Worm (Caenorhabditis elegans) whole organism, young adult: ENCODE data around the gene nlp-51.
A peak's percentile ranks its signal among the peaks of the same experiment; 100 is the strongest.

Experiments used
- B0336.3 ChIP-seq: fragments of 200-800 bp; sonication (Bioruptor generic); IDR thresholded peaks from 2 replicates; pipeline ENCODE4 v1.3.6; 2022; ENCODE audit warnings: missing genetic modification characterization, missing compliant biosample characterization
- C17E4.6 ChIP-seq: fragments of 200-800 bp; sonication (Bioruptor generic); IDR thresholded peaks from 2 replicates; pipeline ENCODE4 v1.3.6; 2022; ENCODE audit warnings: missing genetic modification reagents, missing genetic modification characterization, missing compliant biosample characterization
- F23B12.7 ChIP-seq: sonication (generic microtip); optimal IDR thresholded peaks from 2 replicates; lab custom pipeline; 2017; ENCODE audit warnings: missing genetic modification characterization, mild to moderate bottlenecking, missing compliant biosample characterization, antibody characterized with exemption, moderate library complexity; ENCODE audit not compliant: insufficient read depth
- F33H1.4 ChIP-seq: fragments of 200-800 bp; sonication (Bioruptor generic); IDR thresholded peaks from 2 replicates; pipeline ENCODE4 v1.3.6; 2022; ENCODE audit warnings: missing genetic modification reagents, missing genetic modification characterization, missing compliant biosample characterization
- F57C9.4 ChIP-seq: sonication (generic microtip); optimal IDR thresholded peaks from 2 replicates; lab custom pipeline; 2017; ENCODE audit warnings: mild to moderate bottlenecking, missing genetic modification characterization, missing compliant biosample characterization
- K11D2.4 ChIP-seq: fragments of 200-800 bp; sonication (Bioruptor generic); IDR thresholded peaks from 2 replicates; pipeline ENCODE4 v1.3.6; 2022; ENCODE audit warnings: missing genetic modification reagents, missing genetic modification characterization, missing compliant biosample characterization
- Y53F4B.3 ChIP-seq: fragments of 200-800 bp; sonication (Bioruptor generic); IDR thresholded peaks from 2 replicates; pipeline ENCODE4 v1.3.6; 2022; ENCODE audit warnings: missing genetic modification reagents, missing genetic modification characterization, missing compliant biosample characterization
- Y56A3A.18 ChIP-seq: fragments of 200-800 bp; sonication (Bioruptor generic); IDR thresholded peaks from 2 replicates; pipeline ENCODE4 v1.3.6; 2022; ENCODE audit warnings: missing genetic modification reagents, missing genetic modification characterization, missing compliant biosample characterization
- Y67H2A.10 ChIP-seq: fragments of 200-800 bp; sonication (Bioruptor generic); conservative IDR thresholded peaks from 2 replicates; pipeline ENCODE4 v1.3.6; 2022; ENCODE audit warnings: missing genetic modification reagents, missing genetic modification characterization, missing compliant biosample characterization
- akir-1 ChIP-seq: fragments of 200-800 bp; sonication (Bioruptor generic); optimal IDR thresholded peaks from 2 replicates; lab custom pipeline; 2018; ENCODE audit warnings: mild to moderate bottlenecking, missing genetic modification characterization, moderate library complexity, missing compliant biosample characterization
- ama-1 ChIP-seq, 3 experiments: fragments of 150-350 bp in 1 of 3; sonication (generic microtip) in 2 of 3; optimal IDR thresholded peaks; 2 replicates each; lab custom pipeline; 2014 to 2018; ENCODE audit warnings: missing biosample characterization in 2 of 3, missing genetic modification characterization in 2 of 3, missing genetic modification reagents in 2 of 3
- aptf-2 ChIP-seq: fragments of 200-800 bp; sonication (Bioruptor generic); conservative IDR thresholded peaks from 2 replicates; pipeline ENCODE4 v1.3.6; 2022; ENCODE audit warnings: missing genetic modification reagents, missing genetic modification characterization, missing compliant biosample characterization
- cebp-1 ChIP-seq, 2 experiments: fragments of 200-800 bp in 1 of 2; sonication (Bioruptor generic) in 1 of 2; sonication (generic microtip) in 1 of 2; IDR thresholded peaks in 1 of 2; optimal IDR thresholded peaks in 1 of 2; 2 replicates each; pipeline versions ENCODE4 v1.3.6 to Lab custom; 2017 to 2022; ENCODE audit warnings: missing compliant biosample characterization in 2 of 2, missing genetic modification characterization in 2 of 2, mild to moderate bottlenecking in 1 of 2, missing genetic modification reagents in 1 of 2, moderate library complexity in 1 of 2
- cebp-2 ChIP-seq: fragments of 200-800 bp; sonication (Bioruptor generic); IDR thresholded peaks from 2 replicates; pipeline ENCODE4 v1.3.6; 2022; ENCODE audit warnings: missing genetic modification characterization, missing compliant biosample characterization
- ceh-100 ChIP-seq: fragments of 200-800 bp; sonication (Bioruptor generic); IDR thresholded peaks from 2 replicates; pipeline ENCODE4 v1.3.6; 2022; ENCODE audit warnings: missing genetic modification reagents, missing genetic modification characterization, missing compliant biosample characterization
- ceh-27 ChIP-seq: fragments of 200-800 bp; sonication (Bioruptor generic); optimal IDR thresholded peaks from 2 replicates; lab custom pipeline; 2018; ENCODE audit warnings: mild to moderate bottlenecking, missing genetic modification characterization, moderate library complexity, missing compliant biosample characterization
- ceh-79 ChIP-seq: sonication (generic microtip); optimal IDR thresholded peaks from 2 replicates; lab custom pipeline; 2017; ENCODE audit warnings: mild to moderate bottlenecking, missing genetic modification characterization, missing compliant biosample characterization
- chd-7 ChIP-seq: sonication (generic microtip); optimal IDR thresholded peaks from 2 replicates; lab custom pipeline; 2016; ENCODE audit warnings: mild to moderate bottlenecking, missing genetic modification characterization, moderate library complexity, missing compliant biosample characterization
- dox-1 ChIP-seq: fragments of 200-800 bp; sonication (Bioruptor generic); IDR thresholded peaks from 2 replicates; pipeline ENCODE4 v1.3.6; 2022; ENCODE audit warnings: missing genetic modification reagents, missing genetic modification characterization, missing compliant biosample characterization
- dpl-1 ChIP-seq: fragments of 150-350 bp; optimal IDR thresholded peaks from 2 replicates; lab custom pipeline; 2014; ENCODE audit warnings: missing biosample characterization, missing genetic modification reagents, missing genetic modification characterization
- efl-1 ChIP-seq: fragments of 150-350 bp; optimal IDR thresholded peaks from 2 replicates; lab custom pipeline; 2014; ENCODE audit warnings: missing biosample characterization, missing genetic modification reagents, missing genetic modification characterization
- ets-4 ChIP-seq: fragments of 200-800 bp; sonication (Bioruptor generic); optimal IDR thresholded peaks from 2 replicates; lab custom pipeline; 2018; ENCODE audit warnings: mild to moderate bottlenecking, missing genetic modification characterization, missing compliant biosample characterization
- hlh-12 ChIP-seq: sonication (generic microtip); optimal IDR thresholded peaks from 2 replicates; lab custom pipeline; 2016; ENCODE audit warnings: missing genetic modification characterization, missing compliant biosample characterization
- hmg-20 ChIP-seq: fragments of 200-800 bp; sonication (Bioruptor generic); IDR thresholded peaks from 2 replicates; pipeline ENCODE4 v1.3.6; 2022; ENCODE audit warnings: missing genetic modification reagents, missing genetic modification characterization, missing compliant biosample characterization
- hsf-1 ChIP-seq: fragments of 200-800 bp; sonication (Bioruptor generic); IDR thresholded peaks from 2 replicates; pipeline ENCODE4 v1.3.6; 2022; ENCODE audit warnings: missing genetic modification reagents, missing genetic modification characterization, missing compliant biosample characterization
- lin-35 ChIP-seq, 3 experiments: fragments of 150-350 bp in 2 of 3; sonication (generic microtip) in 1 of 3; optimal IDR thresholded peaks; 2 replicates each; lab custom pipeline; 2014 to 2018; ENCODE audit warnings: missing biosample characterization in 3 of 3, missing genetic modification characterization in 3 of 3, missing genetic modification reagents in 3 of 3
- lir-1 ChIP-seq: fragments of 200-800 bp; sonication (Bioruptor generic); conservative IDR thresholded peaks from 2 replicates; pipeline ENCODE4 v1.3.6; 2022; ENCODE audit warnings: missing genetic modification reagents, missing genetic modification characterization, missing compliant biosample characterization
- lsl-1 ChIP-seq: fragments of 200-800 bp; sonication (Bioruptor generic); optimal IDR thresholded peaks from 2 replicates; lab custom pipeline; 2018; ENCODE audit warnings: mild to moderate bottlenecking, missing genetic modification characterization, moderate library complexity, missing compliant biosample characterization
- lsy-27 ChIP-seq: sonication (generic microtip); optimal IDR thresholded peaks from 2 replicates; lab custom pipeline; 2017; ENCODE audit warnings: missing genetic modification characterization, mild to moderate bottlenecking, missing compliant biosample characterization, antibody characterized with exemption, missing genotype, borderline replicate concordance; ENCODE audit not compliant: insufficient read depth
- madf-10 ChIP-seq: sonication (generic microtip); optimal IDR thresholded peaks from 2 replicates; lab custom pipeline; 2016; ENCODE audit warnings: mild to moderate bottlenecking, missing genetic modification characterization, missing compliant biosample characterization
- madf-8 ChIP-seq: fragments of 200-800 bp; sonication (Bioruptor generic); conservative IDR thresholded peaks from 2 replicates; pipeline ENCODE4 v1.3.6; 2022; ENCODE audit warnings: missing genetic modification reagents, missing genetic modification characterization, missing compliant biosample characterization
- mcd-1 ChIP-seq: fragments of 200-800 bp; sonication (Bioruptor generic); IDR thresholded peaks from 2 replicates; pipeline ENCODE4 v1.3.6; 2022; ENCODE audit warnings: missing genetic modification reagents, missing genetic modification characterization, missing compliant biosample characterization
- nfya-2 ChIP-seq: fragments of 200-800 bp; sonication (Bioruptor generic); IDR thresholded peaks from 2 replicates; pipeline ENCODE4 v1.3.6; 2022; ENCODE audit warnings: missing genetic modification reagents, missing genetic modification characterization, missing compliant biosample characterization
- nfyb-1 ChIP-seq: fragments of 200-800 bp; sonication (Bioruptor generic); IDR thresholded peaks from 2 replicates; pipeline ENCODE4 v1.3.6; 2022; ENCODE audit warnings: missing genetic modification reagents, missing genetic modification characterization, missing compliant biosample characterization
- nhr-80 ChIP-seq: sonication (generic microtip); optimal IDR thresholded peaks from 2 replicates; lab custom pipeline; 2016; ENCODE audit warnings: missing genetic modification characterization, missing compliant biosample characterization
- nhr-90 ChIP-seq: sonication (generic microtip); optimal IDR thresholded peaks from 2 replicates; lab custom pipeline; 2016; ENCODE audit warnings: missing genotype, mild to moderate bottlenecking, missing genetic modification characterization, missing compliant biosample characterization
- pbrm-1 ChIP-seq: fragments of 200-800 bp; sonication (Bioruptor generic); IDR thresholded peaks from 2 replicates; pipeline ENCODE4 v1.3.6; 2022; ENCODE audit warnings: missing genetic modification reagents, missing genetic modification characterization, missing compliant biosample characterization
- pha-4 ChIP-seq: fragments of 150-350 bp; sonication (generic microtip); optimal IDR thresholded peaks from 2 replicates; lab custom pipeline; 2014; ENCODE audit warnings: missing biosample characterization, missing genetic modification reagents, missing genetic modification characterization
- repo-1 ChIP-seq: sonication (generic microtip); optimal IDR thresholded peaks from 2 replicates; lab custom pipeline; 2017; ENCODE audit warnings: mild to moderate bottlenecking, missing genetic modification characterization, missing compliant biosample characterization
- snpc-3.4 ChIP-seq: sonication (generic microtip); optimal IDR thresholded peaks from 2 replicates; lab custom pipeline; 2017; ENCODE audit warnings: missing genetic modification characterization, mild to moderate bottlenecking, missing compliant biosample characterization, antibody characterized with exemption, moderate library complexity, missing genotype, missing genetic modification reagents
- somi-1 ChIP-seq: fragments of 200-800 bp; sonication (Bioruptor generic); optimal IDR thresholded peaks from 2 replicates; lab custom pipeline; 2018; ENCODE audit warnings: mild to moderate bottlenecking, missing genetic modification characterization, missing compliant biosample characterization
- zim-3 ChIP-seq: sonication (generic microtip); optimal IDR thresholded peaks from 2 replicates; lab custom pipeline; 2017; ENCODE audit warnings: mild to moderate bottlenecking, missing genetic modification characterization, moderate library complexity, missing compliant biosample characterization
- ztf-18 ChIP-seq: sonication (generic microtip); optimal IDR thresholded peaks from 2 replicates; lab custom pipeline; 2016; ENCODE audit warnings: missing genotype, mild to moderate bottlenecking, missing genetic modification characterization, missing compliant biosample characterization
- ztf-22 ChIP-seq: fragments of 200-800 bp; sonication (Bioruptor generic); optimal IDR thresholded peaks from 2 replicates; lab custom pipeline; 2018; ENCODE audit warnings: mild to moderate bottlenecking, missing genetic modification characterization, moderate library complexity, missing compliant biosample characterization

nlp-51 gene

DNA sequence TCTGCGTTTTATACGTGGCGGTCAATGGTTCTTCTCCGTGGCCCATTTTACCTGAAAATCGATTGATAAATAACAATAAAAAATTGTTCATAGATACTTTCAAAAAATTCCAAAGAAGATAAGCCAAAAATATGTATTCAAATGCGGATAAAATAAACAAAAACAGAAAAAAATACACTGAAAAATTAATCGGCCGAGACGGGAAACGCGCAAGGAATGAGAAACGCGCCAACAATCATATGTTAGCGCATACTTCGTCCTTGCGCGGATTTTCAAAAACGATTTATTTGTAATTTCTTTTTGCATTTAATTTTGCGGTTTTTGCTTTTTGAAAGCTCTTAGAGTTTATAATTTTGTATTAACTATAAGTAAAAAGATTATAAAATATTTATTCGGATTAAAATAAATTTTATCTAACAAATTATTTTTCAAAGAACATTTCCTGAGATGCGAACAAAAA, 26.1 kb upstream of the nlp-51 start, which contains the start of gene nduf-11 (continued):
- TF ChIP-seq madf-8 (peak; percentile 51; the same call in 1 of the 2 replicates), dox-1 (GFP tag; lab: Robert Waterston, UW) (peak; percentile 61), somi-1 (GFP tag; lab: Kevin White, UChicago) (no peak), hsf-1 (GFP tag; lab: Robert Waterston, UW) (peak; percentile 57; the same call in 1 of the 2 replicates), Y56A3A.18 (GFP tag; lab: Robert Waterston, UW) (0 out of 2 replicates have a peak, but pooled peaks have one; percentile 57), nhr-90 (no peak), ceh-100 (GFP tag; lab: Robert Waterston, UW) (peak; percentile 43; the same call in 1 of the 2 replicates), ztf-18 (peak; percentile 98), zim-3 (tag; lab: Kevin White, UChicago) (no peak), repo-1 (tag; lab: Kevin White, UChicago) (peak; percentile 60), cebp-1 (GFP tag; IDR thresholded peaks at IDR 0.05; lab: Robert Waterston, UW) (no peak), cebp-1 (tag; optimal IDR thresholded peaks at IDR 0.05; lab: Kevin White, UChicago) (peak; percentile 73), ceh-27 (GFP tag; lab: Kevin White, UChicago) (peak; percentile 34), lin-35 (GFP tag; optimal IDR thresholded peaks at IDR 0.05; lab: Kevin White, UChicago) (peak in 2 of 3 experiments; percentile 82 to 91), ets-4 (GFP tag; lab: Kevin White, UChicago) (no peak), dpl-1 (GFP tag; lab: Kevin White, UChicago) (peak; percentile 85), pbrm-1 (GFP tag; lab: Robert Waterston, UW) (peak; percentile 71; the same call in 1 of the 2 replicates), Y67H2A.10 (GFP tag; lab: Robert Waterston, UW) (no peak), hmg-20 (GFP tag; lab: Robert Waterston, UW) (0 out of 2 replicates have a peak, but pooled peaks have one; percentile 31), efl-1 (GFP tag; lab: Kevin White, UChicago) (peak; percentile 84), pha-4 (tag; lab: Kevin White, UChicago) (no peak), K11D2.4 (GFP tag; lab: Robert Waterston, UW) (0 out of 2 replicates have a peak, but pooled peaks have one; percentile 44), ama-1 (optimal IDR thresholded peaks at IDR 0.05; lab: Kevin White, UChicago) (peak; percentile 81), ama-1 (GFP tag; optimal IDR thresholded peaks at IDR 0.05; lab: Kevin White, UChicago) (peak in 1 of 2 experiments; percentile 19), F23B12.7 (tag; lab: Kevin White, UChicago) (peak; percentile 74), C17E4.6 (GFP tag; lab: Robert Waterston, UW) (no peak), nfyb-1 (GFP tag; lab: Robert Waterston, UW) (peak; percentile 79), mcd-1 (GFP tag; lab: Robert Waterston, UW) (peak; percentile 90), snpc-3.4 (tag; lab: Kevin White, UChicago) (peak; percentile 23), nhr-80 (tag; lab: Kevin White, UChicago) (peak; percentile 32), B0336.3 (GFP tag; lab: Robert Waterston, UW) (peak; percentile 85), madf-10 (tag; lab: Kevin White, UChicago) (peak; percentile 30), lsl-1 (GFP tag; lab: Kevin White, UChicago) (peak; percentile 72)

DNA sequence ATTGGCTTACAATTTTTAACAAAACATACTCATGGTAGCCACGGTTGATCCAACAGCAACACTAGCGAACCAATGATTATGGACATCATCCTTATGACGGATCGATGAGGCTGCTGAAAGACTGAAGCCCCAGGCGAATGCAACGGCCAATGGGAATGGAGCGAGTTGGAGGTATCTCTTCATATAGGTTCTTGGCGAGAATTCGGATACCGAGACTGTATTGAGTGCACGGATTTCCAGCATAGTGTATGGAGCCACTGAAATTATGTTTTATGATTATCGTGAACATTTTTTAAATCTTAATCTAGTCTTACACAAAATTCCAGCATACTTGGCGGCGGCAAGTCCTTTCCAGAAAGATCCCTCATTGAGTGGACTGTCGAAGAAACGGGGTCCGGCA, 25.1 kb upstream of the nlp-51 start:
- no peak for TF ChIP-seq hlh-12 (tag; lab: Kevin White, UChicago)
- no peak for TF ChIP-seq akir-1 (GFP tag; lab: Kevin White, UChicago)
- TF ChIP-seq chd-7 (tag; lab: Kevin White, UChicago): no peak
- no peak for TF ChIP-seq ets-4 (GFP tag; lab: Kevin White, UChicago)
- no peak for TF ChIP-seq ceh-27 (GFP tag; lab: Kevin White, UChicago)
- no peak for TF ChIP-seq lsy-27
- no peak for TF ChIP-seq hmg-20 (GFP tag; lab: Robert Waterston, UW)
- no peak for TF ChIP-seq mcd-1 (GFP tag; lab: Robert Waterston, UW)
- TF ChIP-seq lir-1 (GFP tag; lab: Robert Waterston, UW): no peak
- TF ChIP-seq madf-8: no peak
- TF ChIP-seq Y53F4B.3: no peak
- no peak for TF ChIP-seq ceh-79 (tag; lab: Kevin White, UChicago)
- no peak for TF ChIP-seq cebp-2 (GFP tag; lab: Robert Waterston, UW)
- no peak for TF ChIP-seq nfya-2 (GFP tag; lab: Robert Waterston, UW)
- TF ChIP-seq F57C9.4 (tag; lab: Kevin White, UChicago): no peak
- TF ChIP-seq aptf-2 (GFP tag; lab: Robert Waterston, UW): no peak
- no peak for TF ChIP-seq ztf-22 (GFP tag; lab: Kevin White, UChicago)
- TF ChIP-seq F33H1.4 (GFP tag; lab: Robert Waterston, UW): no peak
